Fruit fly (Drosophila melanogaster) whole organism, embryonic: Measurements from ENCODE around the gene yellow-f.

Experiments used
- Ada2b ChIP-seq: fragments of 200-800 bp; sonication (Bioruptor generic); IDR thresholded peaks from 2 replicates; pipeline ENCODE4 v1.3.6; 2022; ENCODE audit warnings: missing biosample characterization, missing genetic modification characterization
- Bgb ChIP-seq: fragments of 200-800 bp; sonication (Bioruptor generic); IDR thresholded peaks from 2 replicates; pipeline ENCODE4 v1.3.6; 2022; ENCODE audit warnings: missing biosample characterization, missing genetic modification characterization; ENCODE audit not compliant: partially characterized antibody
- CG10274 ChIP-seq: fragments of 200-800 bp; sonication (Bioruptor generic); optimal IDR thresholded peaks from 3 replicates; lab custom pipeline; 2017; ENCODE audit warnings: missing biosample characterization, mild to moderate bottlenecking, missing genetic modification characterization
- CG10366 ChIP-seq: fragments of 200-800 bp; sonication (Bioruptor generic); IDR thresholded peaks from 2 replicates; pipeline ENCODE4 v1.3.6; 2022; ENCODE audit warnings: missing biosample characterization, missing genetic modification characterization
- CG11723 ChIP-seq: fragments of 200-800 bp; sonication (Bioruptor generic); optimal IDR thresholded peaks from 2 replicates; lab custom pipeline; 2017; ENCODE audit warnings: missing biosample characterization, mild to moderate bottlenecking, missing genetic modification characterization
- CG16779 ChIP-seq: fragments of 200-800 bp; sonication (Bioruptor generic); IDR thresholded peaks from 2 replicates; pipeline ENCODE4 v1.3.6; 2022; ENCODE audit warnings: missing biosample characterization, missing genetic modification characterization
- CG17385 ChIP-seq: fragments of 200-800 bp; sonication (Bioruptor generic); optimal IDR thresholded peaks from 3 replicates; lab custom pipeline; 2018; ENCODE audit warnings: missing biosample characterization, mild to moderate bottlenecking, missing genetic modification characterization
- CG2202 ChIP-seq: fragments of 200-800 bp; sonication (Bioruptor generic); optimal IDR thresholded peaks from 2 replicates; lab custom pipeline; 2018; ENCODE audit warnings: missing biosample characterization, mild to moderate bottlenecking, missing genetic modification characterization
- CG30020 ChIP-seq: fragments of 200-800 bp; optimal IDR thresholded peaks from 2 replicates; lab custom pipeline; 2019; ENCODE audit warnings: missing biosample characterization, mild to moderate bottlenecking, missing genetic modification characterization, moderate library complexity
- CG30403 ChIP-seq: fragments of 200-800 bp; sonication (Bioruptor generic); optimal IDR thresholded peaks from 3 replicates; lab custom pipeline; 2016; ENCODE audit warnings: missing biosample characterization, missing genetic modification characterization
- CG31388 ChIP-seq: fragments of 200-800 bp; sonication (Bioruptor generic); optimal IDR thresholded peaks from 2 replicates; lab custom pipeline; 2016; ENCODE audit warnings: missing biosample characterization, missing genetic modification characterization
- CG32532 ChIP-seq: fragments of 200-800 bp; sonication (Bioruptor generic); IDR thresholded peaks from 2 replicates; pipeline ENCODE4 v1.3.6; 2022; ENCODE audit warnings: missing biosample characterization, missing genetic modification characterization
- CG33213 ChIP-seq: fragments of 200-800 bp; sonication (Bioruptor generic); optimal IDR thresholded peaks from 3 replicates; lab custom pipeline; 2016; ENCODE audit warnings: missing biosample characterization, missing genetic modification characterization
- CG33557 ChIP-seq: fragments of 200-800 bp; sonication (Bioruptor generic); optimal IDR thresholded peaks from 2 replicates; lab custom pipeline; 2019; ENCODE audit warnings: missing biosample characterization, mild to moderate bottlenecking, missing genetic modification characterization, moderate library complexity
- CG4730 ChIP-seq: fragments of 200-800 bp; sonication (Bioruptor generic); IDR thresholded peaks from 2 replicates; pipeline ENCODE4 v1.3.6; 2022; ENCODE audit warnings: missing biosample characterization, missing genetic modification characterization
- CG6689 ChIP-seq: fragments of 200-800 bp; sonication (Bioruptor generic); IDR thresholded peaks from 2 replicates; pipeline ENCODE4 v1.3.6; 2022; ENCODE audit warnings: missing biosample characterization, missing genetic modification characterization
- CG7372 ChIP-seq: fragments of 200-800 bp; sonication (Bioruptor generic); IDR thresholded peaks from 2 replicates; pipeline ENCODE4 v1.3.6; 2022; ENCODE audit warnings: missing biosample characterization, missing genetic modification characterization
- CG8924 ChIP-seq: fragments of 200-800 bp; optimal IDR thresholded peaks from 3 replicates; lab custom pipeline; 2019; ENCODE audit warnings: missing biosample characterization, mild to moderate bottlenecking, missing genetic modification characterization, moderate library complexity
- CrebB ChIP-seq: fragments of 200-800 bp; sonication (Bioruptor generic); optimal IDR thresholded peaks from 3 replicates; lab custom pipeline; 2018; ENCODE audit warnings: missing biosample characterization, mild to moderate bottlenecking, missing genetic modification characterization
- Dip2 ChIP-seq: fragments of 200-800 bp; sonication (Bioruptor generic); IDR thresholded peaks from 2 replicates; pipeline ENCODE4 v1.3.6; 2022; ENCODE audit warnings: missing biosample characterization, missing genetic modification characterization
- Dll ChIP-seq: fragments of 200-800 bp; sonication (Bioruptor generic); IDR thresholded peaks from 4 replicates; pipeline ENCODE4 v1.3.6; 2022; ENCODE audit warnings: missing biosample characterization, missing genetic modification characterization; ENCODE audit not compliant: partially characterized antibody
- E2f2 ChIP-seq: fragments of 200-800 bp; sonication (Bioruptor generic); IDR thresholded peaks from 2 replicates; pipeline ENCODE4 v1.3.6; 2022; ENCODE audit warnings: missing biosample characterization, missing genetic modification characterization
- Elba2 ChIP-seq: fragments of 200-800 bp; sonication (Bioruptor generic); optimal IDR thresholded peaks from 3 replicates; lab custom pipeline; 2016; ENCODE audit warnings: missing biosample characterization, missing genetic modification characterization
- Lim3 ChIP-seq: fragments of 200-800 bp; sonication (Bioruptor generic); IDR thresholded peaks from 2 replicates; pipeline ENCODE4 v1.3.6; 2022; ENCODE audit warnings: missing biosample characterization, missing genetic modification characterization
- MESR4 ChIP-seq: fragments of 200-800 bp; sonication (Bioruptor generic); optimal IDR thresholded peaks from 2 replicates; lab custom pipeline; 2018; ENCODE audit warnings: missing biosample characterization, mild to moderate bottlenecking, missing genetic modification characterization, moderate library complexity
- Six4 ChIP-seq: fragments of 200-800 bp; sonication (Bioruptor generic); optimal IDR thresholded peaks from 2 replicates; lab custom pipeline; 2016; ENCODE audit warnings: missing biosample characterization, missing genetic modification characterization
- cad ChIP-seq: fragments of >200 bp; optimal IDR thresholded peaks from 2 replicates; lab custom pipeline; 2017; ENCODE audit warnings: missing biosample characterization, missing genetic modification characterization
- chif ChIP-seq, 2 experiments: fragments of 200-800 bp; sonication (Bioruptor generic); optimal IDR thresholded peaks; 3 replicates each; lab custom pipeline; 2016; ENCODE audit warnings: missing biosample characterization in 2 of 2, missing genetic modification characterization in 2 of 2
- crc ChIP-seq: fragments of 200-800 bp; sonication (Bioruptor generic); optimal IDR thresholded peaks from 2 replicates; lab custom pipeline; 2016; ENCODE audit warnings: missing biosample characterization, missing genetic modification characterization
- croc ChIP-seq: fragments of 200-800 bp; sonication (Bioruptor generic); conservative IDR thresholded peaks from 3 replicates; pipeline ENCODE4 v1.3.6; 2022; ENCODE audit warnings: missing biosample characterization, missing genetic modification characterization
- crol ChIP-seq: fragments of 200-800 bp; sonication (Bioruptor generic); IDR thresholded peaks from 2 replicates; pipeline ENCODE4 v1.3.6; 2022; ENCODE audit warnings: missing biosample characterization, missing genetic modification characterization
- crp ChIP-seq, 2 experiments: fragments of 200-800 bp; sonication (Bioruptor generic); optimal IDR thresholded peaks; 2 replicates in 1 of 2; 3 replicates in 1 of 2; lab custom pipeline; 2017; ENCODE audit warnings: missing biosample characterization in 2 of 2, missing genetic modification characterization in 2 of 2, mild to moderate bottlenecking in 1 of 2, moderate library complexity in 1 of 2
- emc ChIP-seq: fragments of 200-800 bp; sonication (Bioruptor generic); optimal IDR thresholded peaks from 2 replicates; lab custom pipeline; 2016; ENCODE audit warnings: missing biosample characterization, missing genetic modification characterization
- hbn ChIP-seq: fragments of 200-800 bp; sonication (Bioruptor generic); IDR thresholded peaks from 2 replicates; pipeline ENCODE4 v1.3.6; 2022; ENCODE audit warnings: missing biosample characterization, missing genetic modification characterization; ENCODE audit not compliant: partially characterized antibody
- jumu ChIP-seq: fragments of 200-800 bp; sonication (Bioruptor generic); optimal IDR thresholded peaks from 3 replicates; lab custom pipeline; 2016; ENCODE audit warnings: missing biosample characterization, missing genetic modification characterization
- kni ChIP-seq: fragments of 200-800 bp; sonication (Bioruptor generic); optimal IDR thresholded peaks from 3 replicates; lab custom pipeline; 2017; ENCODE audit warnings: mild to moderate bottlenecking, missing biosample characterization, missing genetic modification reagents, missing genetic modification characterization
- lbe ChIP-seq: fragments of 200-800 bp; sonication (Bioruptor generic); optimal IDR thresholded peaks from 2 replicates; lab custom pipeline; 2016; ENCODE audit warnings: missing biosample characterization, mild to moderate bottlenecking, missing genetic modification characterization
- nau ChIP-seq: fragments of 200-800 bp; sonication (Bioruptor generic); optimal IDR thresholded peaks from 3 replicates; lab custom pipeline; 2017; ENCODE audit warnings: missing biosample characterization, mild to moderate bottlenecking, missing genetic modification characterization, missing genetic modification reagents
- org-1 ChIP-seq: fragments of 200-800 bp; sonication (Bioruptor generic); optimal IDR thresholded peaks from 2 replicates; lab custom pipeline; 2017; ENCODE audit warnings: missing biosample characterization, missing genetic modification characterization
- schlank ChIP-seq: fragments of 200-800 bp; sonication (Bioruptor generic); optimal IDR thresholded peaks from 2 replicates; lab custom pipeline; 2018; ENCODE audit warnings: missing biosample characterization, mild to moderate bottlenecking, missing genetic modification characterization
- scrt ChIP-seq: fragments of 200-800 bp; sonication (Bioruptor generic); optimal IDR thresholded peaks from 2 replicates; lab custom pipeline; 2018; ENCODE audit warnings: missing biosample characterization, mild to moderate bottlenecking, missing genetic modification characterization, moderate library complexity
- sob ChIP-seq: fragments of 200-800 bp; sonication (Bioruptor generic); IDR thresholded peaks from 2 replicates; pipeline ENCODE4 v1.3.6; 2022; ENCODE audit warnings: missing biosample characterization, missing genetic modification characterization
- stc ChIP-seq: fragments of 200-800 bp; sonication (Bioruptor generic); IDR thresholded peaks from 2 replicates; pipeline ENCODE4 v1.3.6; 2022; ENCODE audit warnings: missing biosample characterization, missing genetic modification characterization
- stwl ChIP-seq: fragments of 200-800 bp; sonication (Bioruptor generic); optimal IDR thresholded peaks from 3 replicates; lab custom pipeline; 2018; ENCODE audit warnings: missing biosample characterization, mild to moderate bottlenecking, missing genetic modification characterization, moderate library complexity
- sug ChIP-seq: fragments of 200-800 bp; optimal IDR thresholded peaks from 2 replicates; lab custom pipeline; 2019; ENCODE audit warnings: missing biosample characterization, mild to moderate bottlenecking, missing genetic modification characterization, moderate library complexity
- ttk ChIP-seq: fragments of 200-800 bp; sonication (Bioruptor generic); IDR thresholded peaks from 2 replicates; pipeline ENCODE4 v2.1.2; 2022; ENCODE audit warnings: missing biosample characterization, missing genetic modification characterization
- z ChIP-seq: fragments of 200-800 bp; sonication (Bioruptor generic); IDR thresholded peaks from 3 replicates; pipeline ENCODE4 v1.3.6; 2022; ENCODE audit warnings: missing biosample characterization, missing genetic modification characterization

The yellow-f gene

DNA sequence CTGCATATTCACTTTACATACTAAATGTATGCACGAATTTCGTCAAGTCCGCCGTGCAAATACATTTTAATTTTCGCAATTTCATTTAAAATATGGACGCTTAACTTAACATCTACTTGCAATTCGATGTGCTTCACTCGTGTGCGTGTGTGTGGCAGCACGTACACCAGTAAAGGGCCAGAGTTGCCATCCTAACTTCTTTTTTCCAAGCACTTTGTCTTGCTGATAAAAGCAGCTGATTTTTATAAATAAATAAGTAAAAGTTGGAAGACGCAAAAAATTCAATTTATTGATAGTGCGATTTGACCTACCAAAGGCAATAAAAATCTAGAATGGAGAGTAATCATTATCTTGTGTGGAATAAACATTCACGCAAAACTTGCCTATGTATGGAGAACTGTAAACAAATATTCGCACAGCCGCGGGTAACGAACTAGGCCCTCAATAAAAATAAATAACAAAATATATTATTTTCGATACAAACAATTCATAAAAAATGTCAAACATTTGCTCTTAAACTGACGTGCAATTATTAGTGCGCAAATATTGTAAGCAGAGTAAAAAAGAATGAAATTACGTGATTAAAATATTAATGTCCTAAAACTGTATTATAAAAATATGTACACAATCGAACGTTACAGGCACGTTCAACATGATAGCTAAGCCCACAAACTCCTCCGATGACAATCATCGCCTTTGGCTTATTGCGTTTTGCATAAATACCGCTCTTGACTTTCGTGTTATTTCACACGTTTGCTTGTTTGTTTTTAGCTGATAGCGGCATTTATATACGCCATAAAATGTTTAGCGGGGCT is 10.6 kb downstream of the yellow-f start (continued):
- TF ChIP-seq CrebB (tag; lab: Kevin White, UChicago) (peak; percentile 39), org-1 (GFP tag; lab: Kevin White, UChicago) (peak; percentile 43), CG30020 (peak; percentile 24), CG7372 (0 out of 2 replicates have a peak, but pooled peaks have one; percentile 33), jumu (GFP tag; lab: Kevin White, UChicago) (no peak), CG10366 (GFP tag; lab: Robert Waterston, UW) (peak; percentile 67), CG17385 (GFP tag; lab: Kevin White, UChicago) (peak; percentile 80), ttk (GFP tag; lab: Robert Waterston, UW) (0 out of 2 replicates have a peak, but pooled peaks have one; percentile 20), Elba2 (GFP tag; lab: Kevin White, UChicago) (no peak), Ada2b (GFP tag; lab: Robert Waterston, UW) (peak; percentile 59), CG2202 (peak; percentile 33), CG10274 (GFP tag; lab: Kevin White, UChicago) (no peak), stwl (peak; percentile 44), scrt (peak; percentile 55), emc (GFP tag; lab: Kevin White, UChicago) (no peak), Bgb (GFP tag; lab: Robert Waterston, UW) (no peak; the same call in 1 of the 2 replicates), CG4730 (no peak), CG6689 (GFP tag; lab: Robert Waterston, UW) (peak; percentile 45), chif (GFP tag; optimal IDR thresholded peaks at IDR 0.05; lab: Kevin White, UChicago) (no peak), E2f2 (GFP tag; lab: Robert Waterston, UW) (peak; percentile 15; the same call in 1 of the 2 replicates)

DNA sequence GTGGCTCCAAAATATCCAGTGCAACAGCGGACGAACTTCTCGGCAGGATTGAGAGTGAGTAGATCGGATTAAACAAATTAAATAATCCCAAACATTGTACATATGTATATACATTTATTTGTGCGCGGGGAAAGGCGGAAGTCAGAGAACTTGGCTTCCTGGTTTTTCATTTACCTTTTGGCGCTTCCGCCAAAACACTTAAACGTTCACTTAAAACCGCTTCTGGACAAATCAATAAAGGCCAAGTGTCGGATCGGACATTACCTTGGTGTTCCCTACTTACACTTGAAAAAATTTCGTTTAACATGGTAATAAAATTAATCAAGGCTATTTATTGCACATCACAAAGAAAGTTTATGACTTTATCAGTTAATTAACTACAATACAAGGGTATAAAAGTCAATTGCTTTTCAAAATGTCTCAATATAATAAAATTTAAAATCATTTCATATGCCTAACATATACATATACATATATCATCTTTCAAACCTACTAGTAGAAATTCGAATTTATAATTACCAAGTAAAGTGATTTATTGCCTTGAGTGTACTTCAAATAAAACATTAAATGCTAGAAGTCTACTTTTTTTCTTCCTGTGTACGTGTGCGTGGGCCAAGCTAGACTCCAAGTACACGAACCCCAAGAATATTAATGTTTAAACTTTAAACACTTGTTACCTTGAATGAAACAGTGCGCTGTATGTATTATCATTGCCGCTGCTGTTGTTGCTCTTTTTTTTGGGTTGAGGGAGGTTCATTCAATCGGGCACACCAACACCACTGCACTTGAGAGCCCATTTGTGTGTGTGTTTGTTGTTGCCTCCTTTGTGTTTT is 11.5 kb downstream of the yellow-f start:
- TF ChIP-seq CG32532 (GFP tag; lab: Robert Waterston, UW) = peak; percentile 67; the same call in 1 of the 2 replicates
- no peak for TF ChIP-seq CG16779 (GFP tag; lab: Robert Waterston, UW)
- TF ChIP-seq CG33213 = no peak
- peak; percentile 45; the same call in 1 of the 2 replicates for TF ChIP-seq sob (GFP tag; lab: Robert Waterston, UW)
- TF ChIP-seq cad (GFP tag; lab: Kevin White, UChicago) = no peak
- peak; percentile 43 for TF ChIP-seq Six4
- TF ChIP-seq crc (GFP tag; lab: Kevin White, UChicago) = no peak
- no peak for TF ChIP-seq CG31388 (GFP tag; lab: Kevin White, UChicago)
- no peak for TF ChIP-seq crol (GFP tag; lab: Robert Waterston, UW)
- peak; percentile 40; the same call in 1 of the 2 replicates for TF ChIP-seq stc (GFP tag; lab: Robert Waterston, UW)
- TF ChIP-seq hbn (GFP tag; lab: Robert Waterston, UW) = no peak
- TF ChIP-seq MESR4 = peak; percentile 26
- no peak for TF ChIP-seq Dip2 (GFP tag; lab: Robert Waterston, UW)
- no peak for TF ChIP-seq schlank
- no peak for TF ChIP-seq CG33557 (GFP tag; lab: Kevin White, UChicago)
- TF ChIP-seq croc (GFP tag; lab: Robert Waterston, UW) = 0 out of 3 replicates have a peak, but pooled peaks have one; percentile 19
- peak; percentile 59 for TF ChIP-seq CG8924 (tag; lab: Kevin White, UChicago)
- no peak for TF ChIP-seq Dll
- TF ChIP-seq z (GFP tag; lab: Robert Waterston, UW) = no peak
- no peak for TF ChIP-seq sug (tag; lab: Kevin White, UChicago)
- peak; percentile 80 for TF ChIP-seq CG30403 (GFP tag; lab: Kevin White, UChicago)
- TF ChIP-seq CG11723 (GFP tag; lab: Kevin White, UChicago) = peak; percentile 47
- no peak for TF ChIP-seq Lim3 (GFP tag; lab: Robert Waterston, UW)
- TF ChIP-seq nau (GFP tag; lab: Kevin White, UChicago) = peak; percentile 9
- no peak for TF ChIP-seq kni (GFP tag; lab: Kevin White, UChicago)
- no peak for TF ChIP-seq crp (GFP tag; optimal IDR thresholded peaks at IDR 0.05; lab: Kevin White, UChicago)
- TF ChIP-seq lbe = no peak
